Worm (Caenorhabditis elegans) whole organism, L4 larva: ENCODE data around the gene Y34B4A.4.

ENCODE experiments used
- F49E8.2 ChIP-seq: sonication (generic microtip); optimal IDR thresholded peaks from 2 replicates; lab custom pipeline; 2016; ENCODE audit warnings: missing compliant biosample characterization, mild to moderate bottlenecking, missing genetic modification characterization, borderline replicate concordance
- ZK546.5 ChIP-seq, 2 experiments: sonication (generic microtip); optimal IDR thresholded peaks; 2 replicates each; lab custom pipeline; 2017; ENCODE audit warnings: missing biosample characterization in 2 of 2, missing genetic modification characterization in 2 of 2
- ama-1 ChIP-seq: fragments of 150-350 bp; optimal IDR thresholded peaks from 2 replicates; lab custom pipeline; 2014; ENCODE audit warnings: inconsistent platforms, mixed read lengths
- ceh-82 ChIP-seq: sonication (generic microtip); optimal IDR thresholded peaks from 2 replicates; lab custom pipeline; 2017; ENCODE audit warnings: missing biosample characterization, missing genetic modification characterization
- fkh-10 ChIP-seq: fragments of 150-350 bp; optimal IDR thresholded peaks from 2 replicates; lab custom pipeline; 2014; ENCODE audit warnings: missing biosample characterization, missing genetic modification reagents, missing genetic modification characterization
- hlh-30 ChIP-seq: sonication (generic microtip); optimal IDR thresholded peaks from 2 replicates; lab custom pipeline; 2017; ENCODE audit warnings: antibody characterized with exemption, mild to moderate bottlenecking, missing genetic modification characterization, missing compliant biosample characterization; ENCODE audit not compliant: insufficient read depth
- lsy-2 ChIP-seq, 2 experiments: fragments of 150-350 bp in 1 of 2; sonication (generic microtip) in 1 of 2; optimal IDR thresholded peaks; 2 replicates each; lab custom pipeline; 2014 to 2017; ENCODE audit warnings: missing biosample characterization in 2 of 2, missing genetic modification characterization in 2 of 2
- nhr-28 ChIP-seq: fragments of 150-350 bp; optimal IDR thresholded peaks from 2 replicates; lab custom pipeline; 2014; ENCODE audit warnings: missing biosample characterization, missing genetic modification characterization
- nhr-77 ChIP-seq: fragments of 150-350 bp; optimal IDR thresholded peaks from 2 replicates; lab custom pipeline; 2014; ENCODE audit warnings: missing biosample characterization, missing genetic modification characterization
- skn-1 ChIP-seq: fragments of 150-350 bp; optimal IDR thresholded peaks from 2 replicates; lab custom pipeline; 2014; ENCODE audit warnings: missing biosample characterization, missing genetic modification characterization
- unc-130 ChIP-seq: sonication (generic microtip); optimal IDR thresholded peaks from 2 replicates; lab custom pipeline; 2016; ENCODE audit warnings: missing genetic modification reagents, missing genetic modification characterization, missing compliant biosample characterization
- unc-39 ChIP-seq: sonication (generic microtip); optimal IDR thresholded peaks from 2 replicates; lab custom pipeline; 2017; ENCODE audit warnings: missing biosample characterization, missing genetic modification characterization

DNA sequence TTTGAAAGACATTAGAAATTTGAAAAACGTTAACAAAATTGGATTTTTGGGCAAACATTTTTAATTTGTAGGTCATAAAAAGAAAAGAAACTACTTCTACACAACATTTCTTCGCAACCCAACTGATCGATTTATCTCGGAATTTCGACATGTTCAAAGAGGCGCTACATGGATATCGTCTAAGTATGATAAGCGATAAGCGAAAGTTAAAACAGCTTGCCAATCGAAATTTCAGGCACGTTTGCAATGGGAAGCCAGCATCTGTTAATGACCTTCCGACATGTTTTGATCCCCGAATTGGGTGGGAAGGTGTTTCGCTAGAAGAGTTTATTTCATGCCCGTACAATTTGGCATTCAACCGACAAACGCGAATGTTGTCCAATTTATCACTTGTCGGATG is 12.6 kb downstream of the Y34B4A.4 start:
- no peak for TF ChIP-seq nhr-77 (tag; lab: Kevin White, UChicago)
- TF ChIP-seq unc-39, result no peak
- TF ChIP-seq hlh-30 (tag; lab: Kevin White, UChicago), result no peak
- TF ChIP-seq lsy-2 (tag; optimal IDR thresholded peaks at IDR 0.05; lab: Kevin White, UChicago), result no peak
- no peak for TF ChIP-seq skn-1 (tag; lab: Kevin White, UChicago)
- no peak for TF ChIP-seq ceh-82
- no peak for TF ChIP-seq fkh-10 (GFP tag; lab: Kevin White, UChicago)
- TF ChIP-seq unc-130, result no peak
- no peak for TF ChIP-seq F49E8.2 (tag; lab: Kevin White, UChicago)
- no peak for TF ChIP-seq nhr-28 (tag; lab: Kevin White, UChicago)
- no peak for TF ChIP-seq ama-1 (lab: Kevin White, UChicago)
- TF ChIP-seq ZK546.5 (tag; optimal IDR thresholded peaks at IDR 0.05; lab: Kevin White, UChicago), result no peak
